Worm (Caenorhabditis elegans) whole organism, mixed stage, embryonic: Measurements from ENCODE around the gene F53E4.1.

Source experiments
- ces-1 ChIP-seq: fragments of 150-350 bp; optimal IDR thresholded peaks from 2 replicates; lab custom pipeline; 2014; ENCODE audit warnings: missing biosample characterization, missing genetic modification reagents, missing genetic modification characterization
- lin-13 ChIP-seq: fragments of 150-350 bp; optimal IDR thresholded peaks from 2 replicates; lab custom pipeline; 2014; ENCODE audit warnings: missing biosample characterization, missing genetic modification characterization
- lsy-2 ChIP-seq: fragments of 150-350 bp; optimal IDR thresholded peaks from 2 replicates; lab custom pipeline; 2014; ENCODE audit warnings: missing biosample characterization, missing genetic modification characterization
- mab-5 ChIP-seq: fragments of 150-350 bp; optimal IDR thresholded peaks from 2 replicates; lab custom pipeline; 2014; ENCODE audit warnings: missing biosample characterization, missing genetic modification characterization
- mep-1 ChIP-seq: fragments of 150-350 bp; optimal IDR thresholded peaks from 2 replicates; lab custom pipeline; 2017; ENCODE audit warnings: missing biosample characterization, missing genetic modification reagents, missing genetic modification characterization, inconsistent platforms
- nhr-12 ChIP-seq: fragments of 150-350 bp; optimal IDR thresholded peaks from 2 replicates; lab custom pipeline; 2014; ENCODE audit warnings: missing biosample characterization, missing genetic modification characterization
- nhr-237 ChIP-seq: fragments of 150-350 bp; optimal IDR thresholded peaks from 2 replicates; lab custom pipeline; 2014; ENCODE audit warnings: missing biosample characterization, missing genetic modification characterization
- nhr-76 ChIP-seq: sonication (generic microtip); optimal IDR thresholded peaks from 2 replicates; lab custom pipeline; 2017; ENCODE audit warnings: missing biosample characterization, missing genetic modification characterization
- pha-4 ChIP-seq: fragments of 150-350 bp; optimal IDR thresholded peaks from 2 replicates; lab custom pipeline; 2018; ENCODE audit warnings: missing biosample characterization, missing genetic modification reagents, missing genetic modification characterization
- snpc-4 ChIP-seq: fragments of 150-350 bp; optimal IDR thresholded peaks from 2 replicates; lab custom pipeline; 2014; ENCODE audit warnings: missing biosample characterization, missing genetic modification characterization
- unc-62 ChIP-seq: fragments of 150-350 bp; optimal IDR thresholded peaks from 2 replicates; lab custom pipeline; 2014; ENCODE audit warnings: missing biosample characterization, missing genetic modification reagents, missing genetic modification characterization

- TF ChIP-seq nhr-237 (tag; lab: Kevin White, UChicago) = no peak
- TF ChIP-seq unc-62 = no peak
- no peak for TF ChIP-seq pha-4 (tag; lab: Kevin White, UChicago)
- TF ChIP-seq mep-1 (tag; lab: Kevin White, UChicago) = no peak
- TF ChIP-seq nhr-12 (tag; lab: Kevin White, UChicago) = no peak
- TF ChIP-seq nhr-76 = no peak
- no peak for TF ChIP-seq lsy-2
- no peak for TF ChIP-seq lin-13 (tag; lab: Kevin White, UChicago)
- no peak for TF ChIP-seq ces-1 (GFP tag; lab: Kevin White, UChicago)
- no peak for TF ChIP-seq mab-5
- no peak for TF ChIP-seq snpc-4 (tag; lab: Kevin White, UChicago)
Measured at ce11 chrV:15661003-15661402, 7.1 kb downstream of the F53E4.1 start.
